Fruit fly (Drosophila melanogaster): ENCODE results near the gene CG7542.
A peak's percentile ranks its signal among the peaks of the same experiment; 100 is the strongest.

Gene CG7542

DNA sequence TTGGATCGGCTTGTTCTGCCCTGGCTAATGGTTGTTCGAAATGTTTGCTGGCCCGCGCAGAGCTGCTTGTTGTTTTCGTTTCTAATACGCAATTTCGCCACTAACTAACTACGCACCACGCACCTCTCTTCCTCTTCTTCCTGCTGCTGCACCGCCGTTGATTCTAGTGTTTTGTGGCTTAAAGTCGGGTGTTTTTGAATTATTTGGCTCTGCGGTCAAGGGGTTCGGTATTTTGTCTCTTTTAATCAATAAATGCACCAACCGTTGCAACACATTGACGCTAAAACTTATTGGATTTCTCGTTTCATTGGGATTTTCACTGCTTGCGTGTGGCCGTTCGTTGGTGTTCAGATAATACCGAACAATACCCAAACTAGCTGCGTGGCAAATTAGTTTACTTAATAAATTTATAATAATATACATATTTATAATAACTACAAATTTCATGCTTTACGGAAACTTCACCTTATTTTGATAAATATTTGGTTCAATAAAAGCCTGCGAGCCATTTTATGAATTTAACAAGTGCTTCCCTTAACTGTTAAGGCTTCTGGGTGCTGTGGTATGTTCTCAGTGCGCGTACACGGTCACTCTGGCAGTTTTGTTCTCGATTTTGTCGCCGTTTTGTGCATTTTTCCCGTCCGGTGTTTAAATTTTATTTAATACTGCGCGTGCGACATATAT, 20.0 kb upstream of the CG7542 start, which contains the start of the genes Edc3 and Nedd4 (continued):
- TF ChIP-seq CG7556 (GFP tag; optimal IDR thresholded peaks at IDR 0.05) = no peak
- TF ChIP-seq CG10274 (GFP tag; optimal IDR thresholded peaks at IDR 0.05) = no peak
- TF ChIP-seq psq (GFP tag; optimal IDR thresholded peaks at IDR 0.05) = no peak
- no peak for TF ChIP-seq kah (GFP tag; optimal IDR thresholded peaks at IDR 0.05)
- no peak for TF ChIP-seq CG10959 (GFP tag; IDR thresholded peaks at IDR 0.05)
- no peak for TF ChIP-seq dmrt99B (tag; optimal IDR thresholded peaks at IDR 0.05)
- TF ChIP-seq ATbp (GFP tag; optimal IDR thresholded peaks at IDR 0.05) = no peak
- TF ChIP-seq Nf-YC (tag; optimal IDR thresholded peaks at IDR 0.05) = peak; percentile 54
- TF ChIP-seq Fer3 (tag; optimal IDR thresholded peaks at IDR 0.05) = peak; percentile 17
- TF ChIP-seq CG12299 (tag; optimal IDR thresholded peaks at IDR 0.05) = peak; percentile 23
- TF ChIP-seq dpn (GFP tag; optimal IDR thresholded peaks at IDR 0.05) = peak in 1 of 2 experiments; percentile 9
- peak; percentile 76 for TF ChIP-seq trem (tag; optimal IDR thresholded peaks at IDR 0.05)
- TF ChIP-seq CG7745 (tag; optimal IDR thresholded peaks at IDR 0.05) = no peak
- no peak for TF ChIP-seq sens (GFP tag)
- peak; percentile 5 for TF ChIP-seq Fer1 (GFP tag; optimal IDR thresholded peaks at IDR 0.05)
- TF ChIP-seq PHDP (tag; optimal IDR thresholded peaks at IDR 0.05) = peak; percentile 32
- TF ChIP-seq Trl (optimal IDR thresholded peaks at IDR 0.05) = no peak
- no peak for TF ChIP-seq Trl (GFP tag; optimal IDR thresholded peaks at IDR 0.05)
- TF ChIP-seq CG32772 (GFP tag; IDR thresholded peaks at IDR 0.05) = no peak
- TF ChIP-seq insv (GFP tag; optimal IDR thresholded peaks at IDR 0.05) = peak in 1 of 2 experiments; percentile 69
- peak; percentile 30 for TF ChIP-seq CG30020 (tag; optimal IDR thresholded peaks at IDR 0.05)
- TF ChIP-seq CG12155 (GFP tag; optimal IDR thresholded peaks at IDR 0.05) = no peak
- no peak for TF ChIP-seq ro (GFP tag; IDR thresholded peaks at IDR 0.05)
- peak; percentile 39 for TF ChIP-seq CG10543 (GFP tag; optimal IDR thresholded peaks at IDR 0.05)
- TF ChIP-seq stwl (tag; optimal IDR thresholded peaks at IDR 0.05) = peak; percentile 60
- TF ChIP-seq Dp (GFP tag; optimal IDR thresholded peaks at IDR 0.05) = peak; percentile 19
- no peak for TF ChIP-seq Lpt (GFP tag; optimal IDR thresholded peaks at IDR 0.05)
- peak; percentile 95 for TF ChIP-seq MESR4 (GFP tag; optimal IDR thresholded peaks at IDR 0.05)
- TF ChIP-seq CG3995 (GFP tag; optimal IDR thresholded peaks at IDR 0.05) = peak; percentile 16
- peak; percentile 54; the same call in 1 of the 2 replicates for TF ChIP-seq CG31441 (GFP tag; IDR thresholded peaks at IDR 0.05)
- TF ChIP-seq CG12391 (tag; optimal IDR thresholded peaks at IDR 0.05) = peak; percentile 59
- no peak for TF ChIP-seq HLH4C (GFP tag; IDR thresholded peaks at IDR 0.05; ENCODE audit: partially characterized antibody)
- no peak for TF ChIP-seq CG3065 (GFP tag; optimal IDR thresholded peaks at IDR 0.05)
- peak; percentile 36; the same call in 1 of the 2 replicates for TF ChIP-seq MBD-R2 (GFP tag; IDR thresholded peaks at IDR 0.05)
- TF ChIP-seq Meics (GFP tag; optimal IDR thresholded peaks at IDR 0.05) = peak; percentile 20
- TF ChIP-seq CG11247 (GFP tag; IDR thresholded peaks at IDR 0.05) = no peak
- TF ChIP-seq CG13123 (GFP tag; optimal IDR thresholded peaks at IDR 0.05) = no peak
- TF ChIP-seq Hmr (GFP tag; optimal IDR thresholded peaks at IDR 0.05) = peak; percentile 55
- TF ChIP-seq Spps (tag; optimal IDR thresholded peaks at IDR 0.05) = peak; percentile 2
- no peak for TF ChIP-seq CG11695 (GFP tag; IDR thresholded peaks at IDR 0.05)
- TF ChIP-seq ap (GFP tag; IDR thresholded peaks at IDR 0.05) = no peak
- TF ChIP-seq Myb (GFP tag; optimal IDR thresholded peaks at IDR 0.05) = no peak
- no peak for TF ChIP-seq dysf (GFP tag; IDR thresholded peaks at IDR 0.05)
- no peak for TF ChIP-seq D (optimal IDR thresholded peaks at IDR 0.05)
- no peak for TF ChIP-seq D (GFP tag; optimal IDR thresholded peaks at IDR 0.05)
- TF ChIP-seq sc (optimal IDR thresholded peaks at IDR 0.05) = no peak
- no peak for TF ChIP-seq sc (GFP tag; optimal IDR thresholded peaks at IDR 0.05)
- TF ChIP-seq dan (GFP tag; IDR thresholded peaks at IDR 0.05) = no peak
- TF ChIP-seq CG33557 (GFP tag; optimal IDR thresholded peaks at IDR 0.05) = peak; percentile 16
- no peak for TF ChIP-seq jumu (GFP tag; optimal IDR thresholded peaks at IDR 0.05)
- peak; percentile 71 for TF ChIP-seq CG4617 (GFP tag; optimal IDR thresholded peaks at IDR 0.05; ENCODE audit: borderline replicate concordance)

All from whole organism, embryonic.